Fruit fly (Drosophila melanogaster) whole organism, prepupa: ENCODE measurements around the gene cni.

Experiments used
- Blimp-1 ChIP-seq: fragments of 200-800 bp; sonication (Bioruptor generic); optimal IDR thresholded peaks from 3 replicates; lab custom pipeline; 2017; ENCODE audit warnings: missing biosample characterization, missing genetic modification characterization, mild to moderate bottlenecking, moderate library complexity, missing genetic modification reagents
- CG10631 ChIP-seq: fragments of 200-800 bp; sonication (Bioruptor generic); optimal IDR thresholded peaks from 2 replicates; lab custom pipeline; 2016; ENCODE audit warnings: missing biosample characterization, missing genetic modification characterization
- CG10669 ChIP-seq: fragments of 200-800 bp; sonication (Bioruptor generic); optimal IDR thresholded peaks from 3 replicates; lab custom pipeline; 2018; ENCODE audit warnings: missing biosample characterization, mild to moderate bottlenecking, missing genetic modification characterization, moderate library complexity
- CG11294 ChIP-seq: fragments of 200-800 bp; sonication (Bioruptor generic); IDR thresholded peaks from 2 replicates; pipeline ENCODE4 v1.3.6; 2022; ENCODE audit warnings: missing biosample characterization, missing genetic modification characterization
- CG11762 ChIP-seq: fragments of 200-800 bp; sonication (Bioruptor generic); optimal IDR thresholded peaks from 3 replicates; lab custom pipeline; 2016; ENCODE audit warnings: missing biosample characterization, missing genetic modification characterization; ENCODE audit not compliant: insufficient read depth
- CG11902 ChIP-seq: fragments of 200-800 bp; sonication (Bioruptor generic); optimal IDR thresholded peaks from 3 replicates; lab custom pipeline; 2016; ENCODE audit warnings: missing biosample characterization, missing genetic modification characterization
- CG16779 ChIP-seq: fragments of 200-800 bp; sonication (Bioruptor generic); optimal IDR thresholded peaks from 3 replicates; lab custom pipeline; 2017; ENCODE audit warnings: missing biosample characterization, mild to moderate bottlenecking, missing genetic modification characterization
- CG32006 ChIP-seq: fragments of 200-800 bp; sonication (Bioruptor generic); optimal IDR thresholded peaks from 3 replicates; lab custom pipeline; 2017; ENCODE audit warnings: missing biosample characterization, mild to moderate bottlenecking, missing genetic modification characterization
- CG34406 ChIP-seq: fragments of 200-800 bp; sonication (Bioruptor generic); optimal IDR thresholded peaks from 3 replicates; lab custom pipeline; 2016; ENCODE audit warnings: missing biosample characterization, missing genetic modification characterization
- CG4318 ChIP-seq: fragments of 200-800 bp; sonication (Bioruptor generic); optimal IDR thresholded peaks from 3 replicates; lab custom pipeline; 2017; ENCODE audit warnings: missing biosample characterization, mild to moderate bottlenecking, missing genetic modification characterization
- CG6163 ChIP-seq: fragments of 200-800 bp; sonication (Bioruptor generic); IDR thresholded peaks from 3 replicates; pipeline ENCODE4 v1.3.6; 2022; ENCODE audit warnings: missing biosample characterization, missing genetic modification characterization
- CG6276 ChIP-seq: fragments of 200-800 bp; sonication (Bioruptor generic); optimal IDR thresholded peaks from 2 replicates; lab custom pipeline; 2017; ENCODE audit warnings: missing biosample characterization, mild to moderate bottlenecking, missing genetic modification characterization
- CG6808 ChIP-seq: fragments of 200-800 bp; sonication (Bioruptor generic); optimal IDR thresholded peaks from 3 replicates; lab custom pipeline; 2017; ENCODE audit warnings: missing biosample characterization, missing genetic modification characterization, mild to moderate bottlenecking, moderate library complexity, missing genetic modification reagents
- CG7368 ChIP-seq: fragments of 200-800 bp; sonication (Bioruptor generic); optimal IDR thresholded peaks from 3 replicates; lab custom pipeline; 2016; ENCODE audit warnings: missing biosample characterization, missing genetic modification characterization
- CG8119 ChIP-seq: fragments of 200-800 bp; sonication (Bioruptor generic); IDR thresholded peaks from 3 replicates; pipeline ENCODE4 v1.3.6; 2022; ENCODE audit warnings: missing biosample characterization, missing genetic modification characterization
- CG8319 ChIP-seq: fragments of 200-800 bp; sonication (Bioruptor generic); optimal IDR thresholded peaks from 3 replicates; lab custom pipeline; 2016; ENCODE audit warnings: missing biosample characterization, missing genetic modification characterization
- CG8632 ChIP-seq: fragments of 200-800 bp; sonication (Bioruptor generic); optimal IDR thresholded peaks from 3 replicates; lab custom pipeline; 2016; ENCODE audit warnings: missing biosample characterization, missing genetic modification characterization
- Eip75B ChIP-seq: fragments of 200-800 bp; sonication (Bioruptor generic); optimal IDR thresholded peaks from 3 replicates; lab custom pipeline; 2016; ENCODE audit warnings: missing biosample characterization, missing genetic modification characterization
- Eip78C ChIP-seq: fragments of 200-800 bp; sonication (Bioruptor generic); peaks from one replicate; lab custom pipeline; 2016; ENCODE audit warnings: missing biosample characterization, missing genetic modification characterization
- Eip93F ChIP-seq: fragments of 200-800 bp; sonication (Bioruptor generic); optimal IDR thresholded peaks from 2 replicates; lab custom pipeline; 2016; ENCODE audit warnings: missing biosample characterization, mild to moderate bottlenecking, missing genetic modification characterization
- Gug ChIP-seq: fragments of 200-800 bp; sonication (Bioruptor generic); IDR thresholded peaks from 2 replicates; pipeline ENCODE4 v1.3.6; 2022; ENCODE audit warnings: missing biosample characterization, missing genetic modification characterization
- Hr38 ChIP-seq: sonication (Bioruptor generic); optimal IDR thresholded peaks from 2 replicates; lab custom pipeline; 2016; ENCODE audit warnings: missing biosample characterization, missing genetic modification characterization
- Hr4 ChIP-seq: fragments of 200-800 bp; sonication (Bioruptor generic); optimal IDR thresholded peaks from 3 replicates; lab custom pipeline; 2016; ENCODE audit warnings: missing biosample characterization, missing genetic modification characterization
- Met ChIP-seq: fragments of 200-800 bp; sonication (Bioruptor generic); optimal IDR thresholded peaks from 3 replicates; lab custom pipeline; 2016; ENCODE audit warnings: missing biosample characterization, missing genetic modification characterization
- Smox ChIP-seq: fragments of 200-800 bp; sonication (Bioruptor generic); optimal IDR thresholded peaks from 3 replicates; lab custom pipeline; 2016; ENCODE audit warnings: missing biosample characterization, missing genetic modification characterization
- Sox102F ChIP-seq: fragments of 200-800 bp; sonication (Bioruptor generic); optimal IDR thresholded peaks from 2 replicates; lab custom pipeline; 2016; ENCODE audit warnings: missing biosample characterization, mild to moderate bottlenecking, missing genetic modification characterization
- Sox14 ChIP-seq: fragments of 200-800 bp; sonication (Bioruptor generic); optimal IDR thresholded peaks from 3 replicates; lab custom pipeline; 2016; ENCODE audit warnings: missing biosample characterization, missing genetic modification characterization
- Sox15 ChIP-seq: fragments of 200-800 bp; sonication (Bioruptor generic); optimal IDR thresholded peaks from 3 replicates; lab custom pipeline; 2016; ENCODE audit warnings: missing biosample characterization, missing genetic modification characterization
- achi ChIP-seq: fragments of 200-800 bp; sonication (Bioruptor generic); optimal IDR thresholded peaks from 3 replicates; lab custom pipeline; 2016; ENCODE audit warnings: missing biosample characterization, missing genetic modification characterization
- acj6 ChIP-seq: fragments of 200-800 bp; sonication (Bioruptor generic); optimal IDR thresholded peaks from 3 replicates; lab custom pipeline; 2016; ENCODE audit warnings: missing biosample characterization, missing genetic modification characterization
- dac ChIP-seq: fragments of 200-800 bp; sonication (Bioruptor generic); optimal IDR thresholded peaks from 2 replicates; lab custom pipeline; 2017; ENCODE audit warnings: missing biosample characterization, mild to moderate bottlenecking, missing genetic modification characterization
- dsx ChIP-seq: fragments of 200-800 bp; optimal IDR thresholded peaks from 3 replicates; lab custom pipeline; 2019; ENCODE audit warnings: missing biosample characterization, mild to moderate bottlenecking, missing genetic modification characterization, moderate library complexity; ENCODE audit not compliant: poor library complexity, severe bottlenecking
- esn ChIP-seq: fragments of 200-800 bp; sonication (Bioruptor generic); optimal IDR thresholded peaks from 2 replicates; lab custom pipeline; 2016; ENCODE audit warnings: missing biosample characterization, mild to moderate bottlenecking, missing genetic modification characterization, moderate library complexity
- fd59A ChIP-seq: fragments of 200-800 bp; sonication (Bioruptor generic); optimal IDR thresholded peaks from 2 replicates; lab custom pipeline; 2017; ENCODE audit warnings: missing biosample characterization, mild to moderate bottlenecking, missing genetic modification characterization, missing genetic modification reagents
- fkh ChIP-seq: fragments of 200-800 bp; sonication (Bioruptor generic); optimal IDR thresholded peaks from 3 replicates; lab custom pipeline; 2017; ENCODE audit warnings: missing biosample characterization, mild to moderate bottlenecking, missing genetic modification characterization, moderate library complexity
- lz ChIP-seq: fragments of 200-800 bp; sonication (Bioruptor generic); optimal IDR thresholded peaks from 3 replicates; lab custom pipeline; 2016; ENCODE audit warnings: missing biosample characterization, missing genetic modification characterization
- pdm3 ChIP-seq: fragments of 200-800 bp; sonication (Bioruptor generic); optimal IDR thresholded peaks from 3 replicates; lab custom pipeline; 2016; ENCODE audit warnings: missing biosample characterization, missing genetic modification characterization
- spab ChIP-seq: fragments of 200-800 bp; sonication (Bioruptor generic); optimal IDR thresholded peaks from 2 replicates; lab custom pipeline; 2017; ENCODE audit warnings: missing biosample characterization, mild to moderate bottlenecking, missing genetic modification characterization, missing genetic modification reagents
- ss ChIP-seq, 2 experiments: fragments of 200-800 bp; sonication (Bioruptor generic); optimal IDR thresholded peaks; 2 replicates in 1 of 2; 3 replicates in 1 of 2; lab custom pipeline; 2017 to 2018; ENCODE audit warnings: mild to moderate bottlenecking in 2 of 2, missing biosample characterization in 2 of 2, missing genetic modification characterization in 2 of 2, moderate library complexity in 1 of 2
- svp ChIP-seq: fragments of 200-800 bp; sonication (Bioruptor generic); peaks from one replicate; lab custom pipeline; 2016; ENCODE audit warnings: missing biosample characterization, missing genetic modification characterization
- topi ChIP-seq: fragments of 200-800 bp; sonication (Bioruptor generic); optimal IDR thresholded peaks from 3 replicates; lab custom pipeline; 2016; ENCODE audit warnings: missing biosample characterization, missing genetic modification characterization
- vri ChIP-seq: fragments of 200-800 bp; sonication (Bioruptor generic); optimal IDR thresholded peaks from 3 replicates; lab custom pipeline; 2016; ENCODE audit warnings: missing biosample characterization, mild to moderate bottlenecking, missing genetic modification characterization

Gene cni

DNA sequence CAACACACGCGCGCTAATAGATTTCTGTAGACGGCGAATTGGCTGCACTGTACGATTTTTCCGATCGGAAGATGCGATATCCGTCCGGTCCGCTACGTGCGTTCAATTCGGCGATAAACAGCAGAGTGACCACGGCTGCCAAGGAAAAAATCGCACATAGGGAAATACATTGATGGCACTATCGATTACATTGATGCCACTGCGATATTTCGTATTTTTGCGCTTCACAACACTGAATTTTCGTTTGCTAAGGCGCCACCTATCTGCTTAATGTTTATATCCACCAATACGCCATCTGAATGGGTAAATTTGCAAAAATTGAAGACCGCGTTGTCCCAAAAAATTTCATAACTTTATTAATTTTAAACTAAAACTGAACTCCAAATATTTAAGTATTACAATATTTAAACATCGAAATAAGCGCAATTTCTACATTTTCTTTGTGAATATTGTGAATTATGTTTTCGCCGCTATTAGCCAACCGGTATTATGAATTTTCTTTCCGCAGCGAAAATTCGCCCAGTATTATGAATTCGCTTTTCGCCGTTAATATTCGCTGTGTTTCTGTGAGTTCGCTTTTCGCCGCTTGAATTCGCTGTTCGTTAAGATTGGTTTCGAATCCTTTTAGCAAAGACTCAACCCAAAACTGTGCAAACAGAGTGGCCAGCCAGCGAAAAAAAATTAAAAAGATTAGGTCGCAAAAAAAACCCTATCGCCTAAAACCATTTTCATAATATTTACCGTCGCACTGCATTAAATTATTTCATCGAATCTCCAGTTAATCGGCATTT is 22.7 kb downstream of the cni start, which contains the start of the genes crp and pkaap (continued):
- TF ChIP-seq topi (GFP tag; lab: Kevin White, UChicago) (peak; percentile 54), Eip75B (GFP tag; lab: Kevin White, UChicago) (peak; percentile 60), lz (GFP tag; lab: Kevin White, UChicago) (peak; percentile 79), CG10669 (peak; percentile 15), Blimp-1 (GFP tag; lab: Kevin White, UChicago) (no peak), Sox102F (GFP tag; lab: Kevin White, UChicago) (no peak), Sox14 (GFP tag; lab: Kevin White, UChicago) (peak; percentile 62), CG8119 (GFP tag; lab: Robert Waterston, UW) (no peak), acj6 (GFP tag; lab: Kevin White, UChicago) (peak; percentile 63)

DNA sequence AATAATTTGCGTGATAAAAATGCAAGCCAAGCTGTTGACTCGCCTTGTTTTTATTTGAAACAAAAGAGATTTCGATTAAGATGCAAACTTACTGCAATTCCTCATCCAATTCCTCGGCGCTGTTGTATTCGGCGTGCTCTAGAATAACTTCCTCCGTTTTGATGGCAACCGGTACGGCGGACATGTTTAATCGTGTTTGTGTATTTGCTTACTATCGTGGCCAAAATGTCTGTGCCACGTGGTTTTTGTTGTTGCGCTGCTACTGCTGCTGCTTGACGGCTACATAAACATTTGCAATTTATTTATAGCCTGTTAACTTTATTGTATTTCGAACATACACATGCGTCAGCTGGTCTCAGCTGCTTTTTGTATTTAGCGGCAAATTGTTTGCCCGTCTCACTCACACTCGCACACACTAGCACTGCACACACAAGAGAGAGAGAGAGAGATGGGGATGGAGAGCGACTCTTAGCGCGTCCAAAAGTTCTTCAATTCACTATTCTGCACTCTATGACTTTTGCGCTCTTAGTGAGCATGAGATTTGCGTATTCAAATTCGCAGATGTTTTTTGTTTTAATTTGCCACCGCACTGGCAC is 23.4 kb downstream of the cni start:
- TF ChIP-seq CG6276 (GFP tag; lab: Kevin White, UChicago) (peak; percentile 24), esn (GFP tag; lab: Kevin White, UChicago) (no peak), fkh (GFP tag; lab: Kevin White, UChicago) (peak; percentile 14)

DNA sequence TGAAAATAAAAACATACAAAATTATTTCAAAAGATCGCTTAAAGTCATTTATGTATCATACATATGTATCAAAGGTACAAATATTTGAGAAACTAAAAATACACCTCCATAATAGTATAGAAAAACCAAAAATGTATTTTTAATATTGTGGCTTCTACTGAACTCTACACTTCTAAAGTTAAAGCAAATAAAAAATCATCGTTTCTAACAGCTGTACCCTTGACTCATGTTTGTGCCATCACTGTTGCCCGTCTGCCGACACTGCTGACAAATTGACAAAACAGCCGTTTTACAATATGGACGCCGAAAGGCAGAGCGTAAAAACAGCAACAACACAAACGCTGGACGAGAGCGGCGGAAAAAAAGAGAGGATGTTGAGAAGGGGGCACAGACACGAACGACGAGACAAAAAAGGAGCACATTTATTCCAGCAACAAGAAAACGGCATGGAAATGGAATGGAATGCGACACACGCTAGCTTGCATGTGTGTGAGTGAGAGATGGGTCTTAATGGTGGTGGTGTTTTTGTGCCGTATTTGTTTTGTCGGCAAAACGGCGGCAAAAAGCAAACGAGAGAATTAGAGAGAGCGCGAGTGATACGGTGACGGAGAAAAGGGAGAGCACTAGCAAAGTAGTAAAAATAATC is 24.0 kb downstream of the cni start:
- TF ChIP-seq CG11294 (GFP tag; lab: Robert Waterston, UW) = no peak
- TF ChIP-seq Gug = no peak
- TF ChIP-seq CG6808 (GFP tag; lab: Kevin White, UChicago) = peak; percentile 58
- peak; percentile 71 for TF ChIP-seq dsx (GFP tag; lab: Kevin White, UChicago)
- TF ChIP-seq CG10669 = peak; percentile 75
- peak; percentile 63 for TF ChIP-seq Eip75B (GFP tag; lab: Kevin White, UChicago)
- TF ChIP-seq CG34406 = peak; percentile 65
- peak; percentile 81 for TF ChIP-seq CG10631
- TF ChIP-seq dac (GFP tag; lab: Kevin White, UChicago) = peak; percentile 49
- peak; percentile 72 for TF ChIP-seq spab (GFP tag; lab: Kevin White, UChicago)
- peak; percentile 84 for TF ChIP-seq svp (GFP tag; lab: Kevin White, UChicago)
- peak; percentile 84 for TF ChIP-seq achi (GFP tag; lab: Kevin White, UChicago)
- TF ChIP-seq ss (GFP tag; optimal IDR thresholded peaks at IDR 0.05; lab: Kevin White, UChicago) = peak; percentile 58 to 60
- TF ChIP-seq CG4318 (GFP tag; lab: Kevin White, UChicago) = peak; percentile 74
- TF ChIP-seq Hr4 = peak; percentile 84
- peak; percentile 86 for TF ChIP-seq CG32006 (GFP tag; lab: Kevin White, UChicago)
- no peak for TF ChIP-seq Eip93F (GFP tag; lab: Kevin White, UChicago)
- TF ChIP-seq CG8119 (GFP tag; lab: Robert Waterston, UW) = no peak
- TF ChIP-seq CG6163 (GFP tag; lab: Robert Waterston, UW) = no peak
- peak; percentile 13 for TF ChIP-seq Sox15
- TF ChIP-seq vri (GFP tag; lab: Kevin White, UChicago) = peak; percentile 48
- TF ChIP-seq Eip78C (GFP tag; lab: Kevin White, UChicago) = peak; percentile 92
- TF ChIP-seq Blimp-1 (GFP tag; lab: Kevin White, UChicago) = no peak
- TF ChIP-seq Met (GFP tag; lab: Kevin White, UChicago) = peak; percentile 68
- TF ChIP-seq Smox = peak; percentile 53
- TF ChIP-seq acj6 (GFP tag; lab: Kevin White, UChicago) = peak; percentile 72
- TF ChIP-seq CG11762 (GFP tag; lab: Kevin White, UChicago) = peak; percentile 67
- peak; percentile 66 for TF ChIP-seq topi (GFP tag; lab: Kevin White, UChicago)
- peak; percentile 72 for TF ChIP-seq CG8632 (GFP tag; lab: Kevin White, UChicago)
- TF ChIP-seq CG7368 (GFP tag; lab: Kevin White, UChicago) = peak; percentile 17
- peak; percentile 83 for TF ChIP-seq CG6276 (GFP tag; lab: Kevin White, UChicago)
- TF ChIP-seq Hr38 (GFP tag; lab: Kevin White, UChicago) = peak; percentile 14
- peak; percentile 57 for TF ChIP-seq CG16779
- peak; percentile 51 for TF ChIP-seq CG8319
- peak; percentile 40 for TF ChIP-seq fd59A (GFP tag; lab: Kevin White, UChicago)
- TF ChIP-seq pdm3 = peak; percentile 79
- TF ChIP-seq CG11902 (GFP tag; lab: Kevin White, UChicago) = peak; percentile 27
- peak; percentile 62 for TF ChIP-seq esn (GFP tag; lab: Kevin White, UChicago)
